Fruit fly (Drosophila melanogaster) whole organism, wandering third instar larva: ENCODE results near the gene CG4594.

Experiments used
- GATAd ChIP-seq: sonication (Bioruptor generic); optimal IDR thresholded peaks from 2 replicates; lab custom pipeline; 2016; ENCODE audit warnings: missing biosample characterization, missing genetic modification characterization
- Mio ChIP-seq: sonication (Bioruptor generic); optimal IDR thresholded peaks from 2 replicates; lab custom pipeline; 2016; ENCODE audit warnings: missing biosample characterization, missing genetic modification characterization
- Myc ChIP-seq: fragments of >200 bp; optimal IDR thresholded peaks from 2 replicates; lab custom pipeline; 2017
- Vsx2 ChIP-seq: fragments of 200-300, 225-300 bp; sonication (Bioruptor generic); optimal IDR thresholded peaks from 2 replicates; lab custom pipeline; 2018; ENCODE audit warnings: missing biosample characterization, missing genetic modification characterization; ENCODE audit not compliant: partially characterized antibody
- brk ChIP-seq: fragments of 200-800 bp; sonication (Bioruptor generic); optimal IDR thresholded peaks from 2 replicates; lab custom pipeline; 2016; ENCODE audit warnings: missing biosample characterization, mild to moderate bottlenecking, missing genetic modification characterization
- fru ChIP-seq: fragments of 200-800 bp; sonication (Bioruptor generic); optimal IDR thresholded peaks from 3 replicates; lab custom pipeline; 2016; ENCODE audit warnings: missing biosample characterization, mild to moderate bottlenecking, missing genetic modification characterization
- h ChIP-seq: fragments of 200-800 bp; sonication (Bioruptor generic); optimal IDR thresholded peaks from 3 replicates; lab custom pipeline; 2016; ENCODE audit warnings: missing biosample characterization, mild to moderate bottlenecking, missing genetic modification characterization
- psq ChIP-seq: fragments of 200-800 bp; sonication (Bioruptor generic); optimal IDR thresholded peaks from 3 replicates; lab custom pipeline; 2017; ENCODE audit warnings: missing biosample characterization, mild to moderate bottlenecking, missing genetic modification characterization, moderate library complexity

dm6 chr2L:9954119-9954518 lies 34.2 kb downstream of the CG4594 start, which contains the start of the genes CG13126 and CG4709:
- TF ChIP-seq brk: peak; percentile 93
- TF ChIP-seq Mio (GFP tag; lab: Kevin White, UChicago): no peak
- no peak for TF ChIP-seq Vsx2 (GFP tag; lab: Kevin White, UChicago)
- peak; percentile 32 for TF ChIP-seq Myc
- TF ChIP-seq GATAd: peak; percentile 54
- peak; percentile 87 for TF ChIP-seq psq (GFP tag; lab: Kevin White, UChicago)
- TF ChIP-seq h (GFP tag; lab: Kevin White, UChicago): peak; percentile 91
- peak; percentile 79 for TF ChIP-seq fru (GFP tag; lab: Kevin White, UChicago)
